Fruit fly (Drosophila melanogaster) whole organism, embryonic: ENCODE measurements around the gene CG14234.

Experiments
- Adf1 ChIP-seq: fragments of 200-800 bp; sonication (Bioruptor generic); IDR thresholded peaks from 2 replicates; pipeline ENCODE4 v1.3.6; 2022; ENCODE audit warnings: missing biosample characterization, missing genetic modification characterization
- Antp ChIP-seq: fragments of 200-800 bp; sonication (Bioruptor generic); optimal IDR thresholded peaks from 3 replicates; lab custom pipeline; 2016; ENCODE audit warnings: missing biosample characterization, missing genetic modification characterization
- Asciz ChIP-seq: fragments of 200-800 bp; sonication (Bioruptor generic); optimal IDR thresholded peaks from 2 replicates; lab custom pipeline; 2017; ENCODE audit warnings: missing biosample characterization, mild to moderate bottlenecking, missing genetic modification characterization, missing genetic modification reagents
- BEAF-32 ChIP-seq: fragments of 200-800 bp; sonication (Bioruptor generic); optimal IDR thresholded peaks from 3 replicates; lab custom pipeline; 2017; ENCODE audit warnings: missing biosample characterization, missing genetic modification characterization, mild to moderate bottlenecking, moderate library complexity, missing genetic modification reagents
- Bdp1 ChIP-seq: fragments of 200-800 bp; sonication (Bioruptor generic); optimal IDR thresholded peaks from 3 replicates; lab custom pipeline; 2016; ENCODE audit warnings: missing biosample characterization, missing genetic modification characterization
- Bgb ChIP-seq: fragments of 200-800 bp; sonication (Bioruptor generic); IDR thresholded peaks from 2 replicates; pipeline ENCODE4 v1.3.6; 2022; ENCODE audit warnings: missing biosample characterization, missing genetic modification characterization; ENCODE audit not compliant: partially characterized antibody
- Blimp-1 ChIP-seq: fragments of 200-800 bp; sonication (Bioruptor generic); optimal IDR thresholded peaks from 3 replicates; lab custom pipeline; 2018; ENCODE audit warnings: missing biosample characterization, missing genetic modification characterization, mild to moderate bottlenecking, moderate library complexity, missing genetic modification reagents
- CG10147 ChIP-seq: fragments of 200-800 bp; sonication (Bioruptor generic); optimal IDR thresholded peaks from 2 replicates; lab custom pipeline; 2019; ENCODE audit warnings: missing biosample characterization, mild to moderate bottlenecking, missing genetic modification characterization, moderate library complexity
- CG11456 ChIP-seq: fragments of 200-800 bp; sonication (Bioruptor generic); IDR thresholded peaks from 3 replicates; pipeline ENCODE4 v1.3.6; 2022; ENCODE audit warnings: missing biosample characterization, missing genetic modification characterization
- CG12155 ChIP-seq: fragments of 200-800 bp; sonication (Bioruptor generic); optimal IDR thresholded peaks from 3 replicates; lab custom pipeline; 2016; ENCODE audit warnings: missing biosample characterization, missing genetic modification characterization
- CG12299 ChIP-seq: fragments of 200-800 bp; sonication (Bioruptor generic); optimal IDR thresholded peaks from 2 replicates; lab custom pipeline; 2018; ENCODE audit warnings: missing biosample characterization, mild to moderate bottlenecking, missing genetic modification characterization
- CG13624 ChIP-seq: fragments of 200-800 bp; sonication (Bioruptor generic); optimal IDR thresholded peaks from 2 replicates; lab custom pipeline; 2016; ENCODE audit warnings: missing biosample characterization, missing genetic modification characterization
- CG15011 ChIP-seq: fragments of 200-800 bp; sonication (Bioruptor generic); optimal IDR thresholded peaks from 3 replicates; lab custom pipeline; 2018; ENCODE audit warnings: missing biosample characterization, mild to moderate bottlenecking, missing genetic modification characterization
- CG15073 ChIP-seq: fragments of 200-800 bp; sonication (Bioruptor generic); optimal IDR thresholded peaks from 2 replicates; lab custom pipeline; 2016; ENCODE audit warnings: missing biosample characterization, missing genetic modification characterization
- CG17328 ChIP-seq: fragments of 200-800 bp; sonication (Bioruptor generic); IDR thresholded peaks from 2 replicates; pipeline ENCODE4 v1.3.6; 2022; ENCODE audit warnings: missing biosample characterization, missing genetic modification characterization
- CG2678 ChIP-seq: fragments of 200-800 bp; sonication (Bioruptor generic); optimal IDR thresholded peaks from 3 replicates; lab custom pipeline; 2019; ENCODE audit warnings: missing biosample characterization, mild to moderate bottlenecking, missing genetic modification characterization, moderate library complexity
- CG2889 ChIP-seq: fragments of 200-800 bp; sonication (Bioruptor generic); IDR thresholded peaks from 3 replicates; pipeline ENCODE4 v1.3.6; 2022; ENCODE audit warnings: missing biosample characterization, missing genetic modification characterization
- CG31224 ChIP-seq: fragments of 200-800 bp; sonication (Bioruptor generic); IDR thresholded peaks from 2 replicates; pipeline ENCODE4 v1.3.6; 2022; ENCODE audit warnings: missing biosample characterization, missing genetic modification characterization
- CG3407 ChIP-seq: fragments of 200-800 bp; sonication (Bioruptor generic); optimal IDR thresholded peaks from 2 replicates; lab custom pipeline; 2018; ENCODE audit warnings: missing biosample characterization, mild to moderate bottlenecking, missing genetic modification characterization
- CG4730 ChIP-seq: fragments of 200-800 bp; sonication (Bioruptor generic); IDR thresholded peaks from 2 replicates; pipeline ENCODE4 v1.3.6; 2022; ENCODE audit warnings: missing biosample characterization, missing genetic modification characterization
- CG6254 ChIP-seq: fragments of 200-800 bp; sonication (Bioruptor generic); optimal IDR thresholded peaks from 3 replicates; lab custom pipeline; 2017; ENCODE audit warnings: mild to moderate bottlenecking, missing biosample characterization, missing genetic modification reagents, missing genetic modification characterization
- CG6854 ChIP-seq: fragments of 200-800 bp; sonication (Bioruptor generic); optimal IDR thresholded peaks from 3 replicates; lab custom pipeline; 2017; ENCODE audit warnings: missing biosample characterization, mild to moderate bottlenecking, missing genetic modification characterization
- CG9876 ChIP-seq: fragments of 200-800 bp; sonication (Bioruptor generic); optimal IDR thresholded peaks from 2 replicates; lab custom pipeline; 2016; ENCODE audit warnings: missing biosample characterization, missing genetic modification characterization
- Doc3 ChIP-seq: fragments of 200-800 bp; sonication (Bioruptor generic); IDR thresholded peaks from 3 replicates; pipeline ENCODE4 v1.3.6; 2022; ENCODE audit warnings: missing biosample characterization, missing genetic modification characterization; ENCODE audit not compliant: partially characterized antibody
- Drgx ChIP-seq: fragments of 200-800 bp; sonication (Bioruptor generic); IDR thresholded peaks from 2 replicates; pipeline ENCODE4 v1.3.6; 2022; ENCODE audit warnings: missing biosample characterization, missing genetic modification characterization
- Eip74EF ChIP-seq, 2 experiments: fragments of 200-800 bp in 1 of 2; fragments of >200 bp in 1 of 2; sonication (Bioruptor generic) in 1 of 2; optimal IDR thresholded peaks; 2 replicates each; lab custom pipeline; 2017 to 2019; ENCODE audit warnings: missing biosample characterization in 2 of 2, missing genetic modification characterization in 2 of 2, mild to moderate bottlenecking in 1 of 2, moderate library complexity in 1 of 2
- Gug ChIP-seq: fragments of 200-800 bp; sonication (Bioruptor generic); IDR thresholded peaks from 4 replicates; pipeline ENCODE4 v1.3.6; 2022; ENCODE audit warnings: missing biosample characterization, missing genetic modification characterization
- HLHmδ ChIP-seq: fragments of 200-800 bp; sonication (Bioruptor generic); optimal IDR thresholded peaks from 2 replicates; lab custom pipeline; 2018; ENCODE audit warnings: missing biosample characterization, mild to moderate bottlenecking, missing genetic modification characterization, moderate library complexity
- Lim3 ChIP-seq: fragments of 200-800 bp; sonication (Bioruptor generic); IDR thresholded peaks from 2 replicates; pipeline ENCODE4 v1.3.6; 2022; ENCODE audit warnings: missing biosample characterization, missing genetic modification characterization
- Neu2 ChIP-seq: fragments of 200-800 bp; sonication (Bioruptor generic); optimal IDR thresholded peaks from 3 replicates; lab custom pipeline; 2016; ENCODE audit warnings: missing biosample characterization, missing genetic modification characterization, borderline replicate concordance
- Nf-YB ChIP-seq: fragments of 200-800 bp; sonication (Bioruptor generic); optimal IDR thresholded peaks from 3 replicates; lab custom pipeline; 2019; ENCODE audit warnings: missing biosample characterization, mild to moderate bottlenecking, missing genetic modification characterization, moderate library complexity
- Rfx ChIP-seq: fragments of 200-800 bp; sonication (Bioruptor generic); IDR thresholded peaks from 2 replicates; pipeline ENCODE4 v1.3.6; 2022; ENCODE audit warnings: missing biosample characterization, missing genetic modification characterization
- Taf1 ChIP-seq: fragments of 200-800 bp; sonication (Bioruptor generic); IDR thresholded peaks from 2 replicates; pipeline ENCODE4 v1.3.6; 2022; ENCODE audit warnings: missing biosample characterization, missing genetic modification characterization
- Tbp ChIP-seq: fragments of >200 bp; optimal IDR thresholded peaks from 2 replicates; lab custom pipeline; 2018; ENCODE audit warnings: missing biosample characterization, missing genetic modification characterization
- Xrp1 ChIP-seq: fragments of 200-800 bp; sonication (Bioruptor generic); IDR thresholded peaks from 2 replicates; pipeline ENCODE4 v1.3.6; 2022; ENCODE audit warnings: missing biosample characterization, missing genetic modification characterization
- bab2 ChIP-seq: fragments of 200-800 bp; sonication (Bioruptor generic); optimal IDR thresholded peaks from 2 replicates; lab custom pipeline; 2016; ENCODE audit warnings: missing biosample characterization, missing genetic modification characterization
- cato ChIP-seq: fragments of 200-800 bp; sonication (Bioruptor generic); optimal IDR thresholded peaks from 2 replicates; lab custom pipeline; 2016; ENCODE audit warnings: missing biosample characterization, missing genetic modification characterization, borderline replicate concordance
- chn ChIP-seq: fragments of 200-800 bp; sonication (Bioruptor generic); optimal IDR thresholded peaks from 2 replicates; lab custom pipeline; 2016; ENCODE audit warnings: missing biosample characterization, missing genetic modification characterization
- eyg ChIP-seq: fragments of 200-800 bp; sonication (Bioruptor generic); optimal IDR thresholded peaks from 3 replicates; lab custom pipeline; 2016; ENCODE audit warnings: missing biosample characterization, missing genetic modification characterization
- gcm2 ChIP-seq: fragments of 200-800 bp; sonication (Bioruptor generic); optimal IDR thresholded peaks from 2 replicates; lab custom pipeline; 2016; ENCODE audit warnings: missing biosample characterization, missing genetic modification characterization
- gsb ChIP-seq: fragments of 200-800 bp; sonication (Bioruptor generic); IDR thresholded peaks from 2 replicates; pipeline ENCODE4 v1.3.6; 2022; ENCODE audit warnings: missing biosample characterization, missing genetic modification characterization
- jing ChIP-seq: fragments of 200-800 bp; sonication (Bioruptor generic); optimal IDR thresholded peaks from 2 replicates; lab custom pipeline; 2018; ENCODE audit warnings: missing biosample characterization, mild to moderate bottlenecking, missing genetic modification characterization
- mld ChIP-seq: fragments of 200-800 bp; sonication (Bioruptor generic); IDR thresholded peaks from 3 replicates; pipeline ENCODE4 v1.3.6; 2022; ENCODE audit warnings: missing biosample characterization, missing genetic modification characterization; ENCODE audit not compliant: partially characterized antibody
- org-1 ChIP-seq: fragments of 200-800 bp; sonication (Bioruptor generic); optimal IDR thresholded peaks from 2 replicates; lab custom pipeline; 2017; ENCODE audit warnings: missing biosample characterization, missing genetic modification characterization
- peb ChIP-seq: fragments of 200-800 bp; sonication (Bioruptor generic); IDR thresholded peaks from 2 replicates; pipeline ENCODE4 v1.3.6; 2022; ENCODE audit warnings: missing biosample characterization, missing genetic modification characterization
- slbo ChIP-seq: fragments of 200-800 bp; sonication (Bioruptor generic); IDR thresholded peaks from 2 replicates; pipeline ENCODE4 v1.3.6; 2022; ENCODE audit warnings: missing biosample characterization, missing genetic modification characterization
- slou ChIP-seq: fragments of 200-800 bp; sonication (Bioruptor generic); optimal IDR thresholded peaks from 3 replicates; lab custom pipeline; 2016; ENCODE audit warnings: missing biosample characterization, missing genetic modification characterization
- sr ChIP-seq: fragments of 200-800 bp; sonication (Bioruptor generic); IDR thresholded peaks from 3 replicates; pipeline ENCODE4 v1.3.6; 2022; ENCODE audit warnings: missing biosample characterization, missing genetic modification characterization
- stwl ChIP-seq: fragments of 200-800 bp; sonication (Bioruptor generic); optimal IDR thresholded peaks from 3 replicates; lab custom pipeline; 2018; ENCODE audit warnings: missing biosample characterization, mild to moderate bottlenecking, missing genetic modification characterization, moderate library complexity
- tup ChIP-seq: fragments of 200-800 bp; sonication (Bioruptor generic); optimal IDR thresholded peaks from 2 replicates; lab custom pipeline; 2016; ENCODE audit warnings: missing biosample characterization, mild to moderate bottlenecking, missing genetic modification characterization, moderate library complexity
- zf30C ChIP-seq: fragments of 200-800 bp; sonication (Bioruptor generic); optimal IDR thresholded peaks from 3 replicates; lab custom pipeline; 2018; ENCODE audit warnings: missing biosample characterization, mild to moderate bottlenecking, missing genetic modification characterization

Gene CG14234

DNA sequence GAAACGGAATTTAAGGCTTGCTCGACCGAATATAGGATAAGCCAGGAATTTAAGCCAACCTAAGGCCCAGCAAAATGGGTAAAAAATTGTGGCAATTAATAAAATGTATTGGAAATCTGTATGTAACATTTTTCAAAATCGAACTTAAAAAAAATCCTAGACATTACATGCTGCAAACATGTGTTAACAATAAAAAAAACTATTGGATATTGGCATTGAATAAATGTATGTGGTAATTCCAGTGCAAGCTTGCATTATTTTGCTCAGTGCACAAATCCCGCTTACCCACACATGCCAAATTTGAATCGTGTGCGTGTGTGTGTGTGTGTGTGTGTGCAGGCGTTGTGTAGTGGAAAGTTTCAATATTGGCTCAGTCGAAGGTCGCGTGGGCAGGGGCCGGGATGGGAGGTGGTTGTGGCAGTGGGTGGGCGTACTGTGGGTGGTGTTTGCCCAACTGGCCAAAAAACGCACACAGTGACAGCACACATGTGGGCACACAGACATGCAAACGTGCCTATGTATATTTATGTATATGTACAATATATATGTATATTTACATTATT lies 28.2 kb downstream of the CG14234 start (continued):
- no peak for TF ChIP-seq CG9876 (GFP tag; lab: Kevin White, UChicago)
- TF ChIP-seq CG15073 (GFP tag; lab: Kevin White, UChicago): no peak
- no peak for TF ChIP-seq Antp (GFP tag; lab: Kevin White, UChicago)
- peak; percentile 18; the same call in 1 of the 2 replicates for TF ChIP-seq CG17328
- TF ChIP-seq org-1: no peak
- TF ChIP-seq Bdp1 (GFP tag; lab: Kevin White, UChicago): no peak
- TF ChIP-seq Lim3 (GFP tag; lab: Robert Waterston, UW): no peak
- TF ChIP-seq BEAF-32: no peak
- TF ChIP-seq CG4730 (GFP tag; lab: Robert Waterston, UW): no peak
- TF ChIP-seq mld (GFP tag; lab: Robert Waterston, UW): no peak
- no peak for TF ChIP-seq Asciz
- TF ChIP-seq CG2678 (tag; lab: Kevin White, UChicago): peak; percentile 31
- no peak for TF ChIP-seq Neu2 (GFP tag; lab: Kevin White, UChicago)
- no peak for TF ChIP-seq tup (GFP tag; lab: Kevin White, UChicago)
- TF ChIP-seq sr: peak; percentile 63; the same call in 2 of the 3 replicates
- TF ChIP-seq CG10147: peak; percentile 21
- TF ChIP-seq CG6854: no peak
- 0 out of 4 replicates have a peak, but pooled peaks have one; percentile 3 for TF ChIP-seq Gug (GFP tag; lab: Robert Waterston, UW)
- no peak for TF ChIP-seq jing (GFP tag; lab: Kevin White, UChicago)
- no peak for TF ChIP-seq bab2 (GFP tag; lab: Kevin White, UChicago)
- TF ChIP-seq HLHmδ (GFP tag; lab: Kevin White, UChicago): no peak
- TF ChIP-seq Blimp-1 (GFP tag; lab: Kevin White, UChicago): peak; percentile 8
- no peak for TF ChIP-seq CG6254
- TF ChIP-seq zf30C: peak; percentile 74
- TF ChIP-seq CG12299 (tag; lab: Kevin White, UChicago): no peak
- no peak for TF ChIP-seq slou (GFP tag; lab: Kevin White, UChicago)
- TF ChIP-seq CG13624: no peak
- no peak for TF ChIP-seq CG2889 (GFP tag; lab: Robert Waterston, UW)
- no peak for TF ChIP-seq CG11456 (GFP tag; lab: Robert Waterston, UW)
- no peak for TF ChIP-seq Drgx (GFP tag; lab: Robert Waterston, UW)
- no peak for TF ChIP-seq CG15011 (GFP tag; lab: Kevin White, UChicago)
- no peak for TF ChIP-seq Rfx (GFP tag; lab: Robert Waterston, UW)
- TF ChIP-seq gcm2 (GFP tag; lab: Kevin White, UChicago): no peak
- TF ChIP-seq gsb (GFP tag; lab: Robert Waterston, UW): no peak
- no peak for TF ChIP-seq CG3407 (GFP tag; lab: Kevin White, UChicago)
- TF ChIP-seq Eip74EF (GFP tag; optimal IDR thresholded peaks at IDR 0.05; lab: Kevin White, UChicago): no peak
- no peak for TF ChIP-seq CG31224 (GFP tag; lab: Robert Waterston, UW)
- TF ChIP-seq Nf-YB (GFP tag; lab: Kevin White, UChicago): no peak
- TF ChIP-seq chn (GFP tag; lab: Kevin White, UChicago): peak; percentile 1
- no peak for TF ChIP-seq cato
- no peak for TF ChIP-seq Bgb (GFP tag; lab: Robert Waterston, UW)
- peak; percentile 45; the same call in 1 of the 2 replicates for TF ChIP-seq slbo (GFP tag; lab: Robert Waterston, UW)
- TF ChIP-seq eyg (GFP tag; lab: Kevin White, UChicago): no peak
- no peak for TF ChIP-seq Adf1 (GFP tag; lab: Robert Waterston, UW)
- no peak for TF ChIP-seq stwl (tag; lab: Kevin White, UChicago)
- TF ChIP-seq peb (GFP tag; lab: Robert Waterston, UW): no peak
- TF ChIP-seq CG12155 (GFP tag; lab: Kevin White, UChicago): peak; percentile 13
- TF ChIP-seq Doc3 (GFP tag; lab: Robert Waterston, UW): no peak
- no peak for TF ChIP-seq Taf1 (GFP tag; lab: Robert Waterston, UW)
- TF ChIP-seq Xrp1 (GFP tag; lab: Robert Waterston, UW): peak; percentile 40; the same call in 1 of the 2 replicates
- no peak for TF ChIP-seq Tbp
